Fruit fly (Drosophila melanogaster) whole organism, wandering third instar larva: ENCODE results near the gene CG31223.

Source experiments
- Abd-B ChIP-seq: fragments of >200 bp; optimal IDR thresholded peaks from 2 replicates; lab custom pipeline; 2017; ENCODE audit warnings: missing biosample characterization, missing genetic modification characterization
- CG32264 ChIP-seq: fragments of 200-800 bp; sonication (Bioruptor generic); optimal IDR thresholded peaks from 2 replicates; lab custom pipeline; 2016; ENCODE audit warnings: missing biosample characterization, missing genetic modification characterization
- CG9705 ChIP-seq: fragments of 200-800 bp; sonication (Bioruptor generic); optimal IDR thresholded peaks from 2 replicates; lab custom pipeline; 2018; ENCODE audit warnings: missing biosample characterization, mild to moderate bottlenecking, missing genetic modification characterization
- CrebA ChIP-seq: fragments of 200-800 bp; sonication (Bioruptor generic); optimal IDR thresholded peaks from 2 replicates; lab custom pipeline; 2016; ENCODE audit warnings: missing biosample characterization, mild to moderate bottlenecking, missing genetic modification characterization, borderline replicate concordance
- Dfd ChIP-seq: fragments of >200 bp; optimal IDR thresholded peaks from 2 replicates; lab custom pipeline; 2017; ENCODE audit warnings: missing biosample characterization, missing genetic modification characterization
- Dif ChIP-seq: fragments of 200-275, 200-300 bp; sonication (Bioruptor generic); optimal IDR thresholded peaks from 2 replicates; lab custom pipeline; 2018; ENCODE audit warnings: missing biosample characterization, missing genetic modification characterization; ENCODE audit not compliant: partially characterized antibody
- GATAd ChIP-seq: sonication (Bioruptor generic); optimal IDR thresholded peaks from 2 replicates; lab custom pipeline; 2016; ENCODE audit warnings: missing biosample characterization, missing genetic modification characterization
- HLH106 ChIP-seq: fragments of 200-800 bp; optimal IDR thresholded peaks from 3 replicates; lab custom pipeline; 2019; ENCODE audit warnings: missing biosample characterization, mild to moderate bottlenecking, missing genetic modification characterization, moderate library complexity
- Hnf4 ChIP-seq: fragments of 200-800 bp; sonication (Bioruptor generic); optimal IDR thresholded peaks from 2 replicates; lab custom pipeline; 2016; ENCODE audit warnings: missing biosample characterization, mild to moderate bottlenecking, missing genetic modification characterization
- Hr78 ChIP-seq: fragments of >200 bp; optimal IDR thresholded peaks from 2 replicates; lab custom pipeline; 2017; ENCODE audit warnings: missing biosample characterization, missing genetic modification characterization
- Hr83 ChIP-seq: fragments of 200-300 bp; sonication (Bioruptor generic); optimal IDR thresholded peaks from 2 replicates; lab custom pipeline; 2016; ENCODE audit warnings: missing biosample characterization, mild to moderate bottlenecking, missing genetic modification characterization, moderate library complexity; ENCODE audit not compliant: poor library complexity, severe bottlenecking
- Jra ChIP-seq: sonication (Bioruptor generic); optimal IDR thresholded peaks from 2 replicates; lab custom pipeline; 2016; ENCODE audit warnings: missing biosample characterization, missing genetic modification characterization
- Mio ChIP-seq: sonication (Bioruptor generic); optimal IDR thresholded peaks from 2 replicates; lab custom pipeline; 2016; ENCODE audit warnings: missing biosample characterization, missing genetic modification characterization
- Myc ChIP-seq: fragments of >200 bp; optimal IDR thresholded peaks from 2 replicates; lab custom pipeline; 2017
- N ChIP-seq: fragments of >200 bp; optimal IDR thresholded peaks from 2 replicates; lab custom pipeline; 2018; ENCODE audit warnings: missing biosample characterization, missing external identifiers, missing genetic modification characterization
- OdsH ChIP-seq: fragments of 200-800 bp; sonication (Bioruptor generic); optimal IDR thresholded peaks from 2 replicates; lab custom pipeline; 2016; ENCODE audit warnings: missing biosample characterization, mild to moderate bottlenecking, missing genetic modification characterization
- Rel ChIP-seq, 2 experiments: fragments of 200-800 bp; sonication (Bioruptor generic) in 1 of 2; optimal IDR thresholded peaks; 2 replicates in 1 of 2; 3 replicates in 1 of 2; lab custom pipeline; 2016 to 2019; ENCODE audit warnings: mild to moderate bottlenecking in 2 of 2, missing biosample characterization in 2 of 2, missing genetic modification characterization in 2 of 2, moderate library complexity in 1 of 2
- Sp1 ChIP-seq: fragments of 200-800 bp; sonication (Bioruptor generic); optimal IDR thresholded peaks from 3 replicates; lab custom pipeline; 2019; ENCODE audit warnings: missing biosample characterization, mild to moderate bottlenecking, missing genetic modification characterization, moderate library complexity
- Vsx2 ChIP-seq: fragments of 200-300, 225-300 bp; sonication (Bioruptor generic); optimal IDR thresholded peaks from 2 replicates; lab custom pipeline; 2018; ENCODE audit warnings: missing biosample characterization, missing genetic modification characterization; ENCODE audit not compliant: partially characterized antibody
- br ChIP-seq: fragments of 200-800 bp; sonication (Bioruptor generic); optimal IDR thresholded peaks from 2 replicates; lab custom pipeline; 2016; ENCODE audit warnings: missing biosample characterization, missing genetic modification characterization
- brk ChIP-seq: fragments of 200-800 bp; sonication (Bioruptor generic); optimal IDR thresholded peaks from 2 replicates; lab custom pipeline; 2016; ENCODE audit warnings: missing biosample characterization, mild to moderate bottlenecking, missing genetic modification characterization
- dl ChIP-seq, 2 experiments: fragments of 175-275, 200-275 bp in 1 of 2; fragments of 200-275 bp in 1 of 2; sonication (Bioruptor generic); optimal IDR thresholded peaks; lab custom pipeline; 2018; ENCODE audit warnings: mild to moderate bottlenecking in 2 of 2, missing biosample characterization in 2 of 2, missing genetic modification characterization in 2 of 2, moderate library complexity in 2 of 2; ENCODE audit not compliant: partially characterized antibody in 2 of 2, insufficient read depth in 1 of 2
- dmrt93B ChIP-seq: fragments of 200-800 bp; sonication (Bioruptor generic); optimal IDR thresholded peaks from 2 replicates; lab custom pipeline; 2018; ENCODE audit warnings: missing biosample characterization, mild to moderate bottlenecking, missing genetic modification characterization
- dsf ChIP-seq: sonication (Bioruptor generic); optimal IDR thresholded peaks from 2 replicates; lab custom pipeline; 2016; ENCODE audit warnings: missing biosample characterization, missing genetic modification characterization, borderline replicate concordance
- ey ChIP-seq: fragments of 200-800 bp; sonication (Bioruptor generic); optimal IDR thresholded peaks from 2 replicates; lab custom pipeline; 2016; ENCODE audit warnings: missing biosample characterization, missing genetic modification characterization
- foxo ChIP-seq, 2 experiments: fragments of 200-800 bp; sonication (Bioruptor generic); optimal IDR thresholded peaks; 2 replicates in 1 of 2; 3 replicates in 1 of 2; lab custom pipeline; 2016 to 2017; ENCODE audit warnings: missing biosample characterization in 2 of 2, missing genetic modification characterization in 2 of 2
- fru ChIP-seq: fragments of 200-800 bp; sonication (Bioruptor generic); optimal IDR thresholded peaks from 3 replicates; lab custom pipeline; 2016; ENCODE audit warnings: missing biosample characterization, mild to moderate bottlenecking, missing genetic modification characterization
- h ChIP-seq: fragments of 200-800 bp; sonication (Bioruptor generic); optimal IDR thresholded peaks from 3 replicates; lab custom pipeline; 2016; ENCODE audit warnings: missing biosample characterization, mild to moderate bottlenecking, missing genetic modification characterization
- jim ChIP-seq: fragments of 175-275, 200-325 bp; sonication (Bioruptor generic); optimal IDR thresholded peaks from 2 replicates; lab custom pipeline; 2016; ENCODE audit warnings: missing biosample characterization, mild to moderate bottlenecking, missing genetic modification characterization
- lola ChIP-seq: fragments of >200 bp; optimal IDR thresholded peaks from 2 replicates; lab custom pipeline; 2017; ENCODE audit warnings: missing biosample characterization, missing genetic modification characterization
- pan ChIP-seq: fragments of >200 bp; optimal IDR thresholded peaks from 2 replicates; lab custom pipeline; 2017
- psq ChIP-seq: fragments of 200-800 bp; sonication (Bioruptor generic); optimal IDR thresholded peaks from 3 replicates; lab custom pipeline; 2017; ENCODE audit warnings: missing biosample characterization, mild to moderate bottlenecking, missing genetic modification characterization, moderate library complexity
- rgr ChIP-seq: fragments of 200-800 bp; sonication (Bioruptor generic); optimal IDR thresholded peaks from 3 replicates; lab custom pipeline; 2016; ENCODE audit warnings: missing biosample characterization, mild to moderate bottlenecking, missing genetic modification characterization
- sage ChIP-seq: fragments of 200-800 bp; sonication (Bioruptor generic); optimal IDR thresholded peaks from 2 replicates; lab custom pipeline; 2016; ENCODE audit warnings: missing biosample characterization, mild to moderate bottlenecking, missing genetic modification characterization
- sv ChIP-seq: fragments of 200-800 bp; sonication (Bioruptor generic); optimal IDR thresholded peaks from 3 replicates; lab custom pipeline; 2016; ENCODE audit warnings: missing biosample characterization, missing genetic modification characterization
- tai ChIP-seq: sonication (Bioruptor generic); optimal IDR thresholded peaks from 2 replicates; lab custom pipeline; 2016; ENCODE audit warnings: missing biosample characterization, missing genetic modification characterization
- usp ChIP-seq: fragments of >200 bp; optimal IDR thresholded peaks from 2 replicates; lab custom pipeline; 2017; ENCODE audit warnings: missing biosample characterization, missing genetic modification characterization
- woc ChIP-seq: sonication (Bioruptor generic); optimal IDR thresholded peaks from 2 replicates; lab custom pipeline; 2016; ENCODE audit warnings: missing biosample characterization, mild to moderate bottlenecking, missing genetic modification characterization

CG31223 gene

dm6 chr3R:20782655-20783105, 48.2 kb upstream of the CG31223 start (continued):
- TF ChIP-seq Jra (GFP tag; lab: Kevin White, UChicago), result peak; percentile 47
- peak in 1 of 2 experiments; percentile 89 for TF ChIP-seq foxo (GFP tag; optimal IDR thresholded peaks at IDR 0.05; lab: Kevin White, UChicago)
- peak; percentile 51 for TF ChIP-seq h (GFP tag; lab: Kevin White, UChicago)
- TF ChIP-seq, all 38 proteins: peak for 18

- no peak for TF ChIP-seq dsf (GFP tag; lab: Kevin White, UChicago)
- TF ChIP-seq Dif (GFP tag; lab: Kevin White, UChicago), result peak; percentile 68
- no peak for TF ChIP-seq brk (GFP tag; lab: Kevin White, UChicago)
- TF ChIP-seq tai, result peak; percentile 20
- peak; percentile 24 for TF ChIP-seq Rel (GFP tag; optimal IDR thresholded peaks at IDR 0.05; lab: Kevin White, UChicago)
- peak; percentile 72 for TF ChIP-seq Rel (tag; optimal IDR thresholded peaks at IDR 0.05; lab: Kevin White, UChicago)
- no peak for TF ChIP-seq Mio (GFP tag; lab: Kevin White, UChicago)
- peak; percentile 65 for TF ChIP-seq fru
- peak; percentile 65 for TF ChIP-seq rgr
- TF ChIP-seq HLH106 (tag; lab: Kevin White, UChicago), result no peak
- peak; percentile 67 for TF ChIP-seq h (GFP tag; lab: Kevin White, UChicago)
- TF ChIP-seq pan (lab: Kevin White, UChicago), result no peak
- no peak for TF ChIP-seq lola (GFP tag; lab: Kevin White, UChicago)
- peak; percentile 27 for TF ChIP-seq CG32264
- peak; percentile 81 for TF ChIP-seq Hr83
- peak; percentile 43 for TF ChIP-seq jim (GFP tag; lab: Kevin White, UChicago)
- TF ChIP-seq Vsx2, result peak; percentile 15
- TF ChIP-seq ey (GFP tag; lab: Kevin White, UChicago), result peak; percentile 32
- peak; percentile 93 for TF ChIP-seq psq (GFP tag; lab: Kevin White, UChicago)
- peak; percentile 5 to 73 for TF ChIP-seq foxo (GFP tag; optimal IDR thresholded peaks at IDR 0.05; lab: Kevin White, UChicago)
- peak; percentile 56 for TF ChIP-seq Hnf4
- TF ChIP-seq sage (GFP tag; lab: Kevin White, UChicago), result peak; percentile 43
- no peak for TF ChIP-seq CG9705 (GFP tag; lab: Kevin White, UChicago)
- peak; percentile 8 for TF ChIP-seq woc (GFP tag; lab: Kevin White, UChicago)
- TF ChIP-seq dmrt93B (GFP tag; lab: Kevin White, UChicago), result no peak
- TF ChIP-seq Jra (GFP tag; lab: Kevin White, UChicago), result peak; percentile 44
- peak; percentile 27 for TF ChIP-seq GATAd (GFP tag; lab: Kevin White, UChicago)
- no peak for TF ChIP-seq Dfd (GFP tag; lab: Kevin White, UChicago)
- TF ChIP-seq N (GFP tag; lab: Kevin White, UChicago), result peak; percentile 86
- peak; percentile 53 for TF ChIP-seq OdsH
- peak; percentile 77 for TF ChIP-seq CrebA (GFP tag; lab: Kevin White, UChicago)
- TF ChIP-seq Hr78 (GFP tag; lab: Kevin White, UChicago), result peak; percentile 65
- TF ChIP-seq br, result peak; percentile 52
- TF ChIP-seq sv, result no peak
- peak in 1 of 2 experiments; percentile 35 for TF ChIP-seq dl (GFP tag; optimal IDR thresholded peaks at IDR 0.05; lab: Kevin White, UChicago; ENCODE audit: insufficient read depth in 1 of 2, partially characterized antibody in 2 of 2)
- no peak for TF ChIP-seq Myc
- TF ChIP-seq Sp1, result peak; percentile 52
- peak; percentile 72 for TF ChIP-seq Abd-B (GFP tag; lab: Kevin White, UChicago)
- TF ChIP-seq usp (GFP tag; lab: Kevin White, UChicago), result no peak
Measured at dm6 chr3R:20783714-20784435, 47.1 kb upstream of the CG31223 start.
